Worm (Caenorhabditis elegans): ENCODE results near the gene C32H11.3.

DNA sequence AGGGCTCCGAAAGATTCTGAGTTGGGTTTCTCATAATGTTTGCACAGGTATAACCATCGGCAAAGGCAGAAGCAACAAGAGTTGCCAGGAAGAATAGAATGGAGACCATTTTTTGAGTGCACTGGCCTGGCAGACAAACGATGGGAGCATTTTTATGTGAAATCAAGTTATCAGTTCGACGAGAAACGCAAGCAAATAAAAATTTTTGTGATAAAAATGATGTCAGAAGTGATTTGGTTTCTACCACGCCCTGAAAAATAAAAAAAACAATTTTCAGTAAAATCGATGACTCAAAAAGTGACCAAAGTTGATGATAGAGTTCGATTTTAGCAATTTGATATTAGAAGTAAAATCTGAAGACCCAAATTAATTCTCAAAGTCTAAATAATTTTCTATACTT lies 8.5 kb upstream of the C32H11.3 start, which contains the start of gene K08D8.4:
- TF ChIP-seq nhr-237 (tag; optimal IDR thresholded peaks at IDR 0.05) (no peak), unc-62 (GFP tag; optimal IDR thresholded peaks at IDR 0.05) (no peak), snpc-4 (tag; optimal IDR thresholded peaks at IDR 0.05) (no peak), ceh-82 (tag; optimal IDR thresholded peaks at IDR 0.05) (no peak), elt-2 (tag; optimal IDR thresholded peaks at IDR 0.05) (peak; percentile 78), daf-12 (tag; optimal IDR thresholded peaks at IDR 0.05) (no peak), egl-27 (tag; optimal IDR thresholded peaks at IDR 0.05) (no peak), aly-2 (tag; optimal IDR thresholded peaks at IDR 0.05) (no peak)
